Worm (Caenorhabditis elegans) whole organism, early embryonic: Measurements from ENCODE around the gene vit-6.

Source experiments
- B0310.2 ChIP-seq: sonication (generic microtip); optimal IDR thresholded peaks from 2 replicates; lab custom pipeline; 2016; ENCODE audit warnings: mild to moderate bottlenecking, missing genetic modification characterization, missing compliant biosample characterization
- F13C5.2 ChIP-seq: sonication (generic microtip); optimal IDR thresholded peaks from 2 replicates; lab custom pipeline; 2017; ENCODE audit warnings: mild to moderate bottlenecking, missing genetic modification characterization, inconsistent platforms, missing compliant biosample characterization
- aly-1 ChIP-seq: sonication (generic microtip); optimal IDR thresholded peaks from 2 replicates; lab custom pipeline; 2016; ENCODE audit warnings: missing genetic modification characterization, missing compliant biosample characterization
- ama-1 ChIP-seq: fragments of 150-350 bp; optimal IDR thresholded peaks from 2 replicates; lab custom pipeline; 2014
- ceh-13 ChIP-seq: fragments of 200-800 bp; sonication (Bioruptor generic); optimal IDR thresholded peaks from 2 replicates; lab custom pipeline; 2018; ENCODE audit warnings: mild to moderate bottlenecking, missing genetic modification characterization, missing compliant biosample characterization
- ceh-36 ChIP-seq: sonication (generic microtip); optimal IDR thresholded peaks from 2 replicates; lab custom pipeline; 2016; ENCODE audit warnings: missing genetic modification characterization, inconsistent platforms, missing compliant biosample characterization
- ets-7 ChIP-seq: sonication (generic microtip); optimal IDR thresholded peaks from 2 replicates; lab custom pipeline; 2016; ENCODE audit warnings: missing genotype, missing genetic modification characterization, missing compliant biosample characterization
- flt-1 ChIP-seq: fragments of 200-800 bp; sonication (Bioruptor generic); IDR thresholded peaks from 2 replicates; pipeline ENCODE4 v1.3.6; 2022; ENCODE audit warnings: missing genetic modification characterization, missing compliant biosample characterization
- hmbx-1 ChIP-seq: sonication (generic microtip); optimal IDR thresholded peaks from 2 replicates; lab custom pipeline; 2016; ENCODE audit warnings: mild to moderate bottlenecking, missing genetic modification characterization, missing compliant biosample characterization
- hmg-4 ChIP-seq: fragments of 200-800 bp; sonication (Bioruptor generic); optimal IDR thresholded peaks from 2 replicates; lab custom pipeline; 2018; ENCODE audit warnings: mild to moderate bottlenecking, missing genetic modification characterization, missing compliant biosample characterization
- hnd-1 ChIP-seq: sonication (generic microtip); optimal IDR thresholded peaks from 2 replicates; lab custom pipeline; 2016; ENCODE audit warnings: missing genetic modification characterization, missing compliant biosample characterization
- pes-1 ChIP-seq: fragments of 200-800 bp; sonication (Bioruptor generic); IDR thresholded peaks from 2 replicates; pipeline ENCODE4 v1.3.6; 2022; ENCODE audit warnings: missing genetic modification reagents, missing genetic modification characterization, missing compliant biosample characterization
- scrt-1 ChIP-seq: fragments of 200-800 bp; sonication (Bioruptor generic); IDR thresholded peaks from 2 replicates; pipeline ENCODE4 v1.3.6; 2022; ENCODE audit warnings: missing genetic modification characterization, missing compliant biosample characterization
- sea-1 ChIP-seq: fragments of 200-800 bp; sonication (Bioruptor generic); conservative IDR thresholded peaks from 2 replicates; pipeline ENCODE4 v1.3.6; 2022; ENCODE audit warnings: missing genetic modification characterization, missing compliant biosample characterization
- tbx-11 ChIP-seq: fragments of 200-800 bp; sonication (Bioruptor generic); IDR thresholded peaks from 2 replicates; pipeline ENCODE4 v1.3.6; 2022; ENCODE audit warnings: missing genetic modification characterization, missing compliant biosample characterization
- tbx-37 ChIP-seq: fragments of 200-800 bp; sonication (Bioruptor generic); conservative IDR thresholded peaks from 2 replicates; pipeline ENCODE4 v1.3.6; 2022; ENCODE audit warnings: missing genetic modification reagents, missing genetic modification characterization, missing compliant biosample characterization
- tra-4 ChIP-seq: sonication (generic microtip); optimal IDR thresholded peaks from 2 replicates; lab custom pipeline; 2017; ENCODE audit warnings: missing genetic modification characterization, missing compliant biosample characterization

The vit-6 gene

ce11 chrIV:8243599-8243998 is 17.4 kb upstream of the vit-6 start, which contains the start of gene T09A12.8:
Gene T09A12.8, minus strand, starts transcription at chrIV:8243699.
- TF ChIP-seq flt-1 (GFP tag; lab: Robert Waterston, UW) (no peak), aly-1 (tag; lab: Kevin White, UChicago) (no peak), tbx-11 (GFP tag; lab: Robert Waterston, UW) (no peak), hmg-4 (GFP tag; lab: Kevin White, UChicago) (no peak), hnd-1 (tag; lab: Kevin White, UChicago) (no peak), ceh-13 (GFP tag; lab: Kevin White, UChicago) (no peak), hmbx-1 (tag; lab: Kevin White, UChicago) (no peak), scrt-1 (no peak), tbx-37 (GFP tag; lab: Robert Waterston, UW) (no peak), sea-1 (GFP tag; lab: Robert Waterston, UW) (no peak), ama-1 (lab: Kevin White, UChicago) (no peak), ets-7 (tag; lab: Kevin White, UChicago) (no peak), tra-4 (no peak)

DNA sequence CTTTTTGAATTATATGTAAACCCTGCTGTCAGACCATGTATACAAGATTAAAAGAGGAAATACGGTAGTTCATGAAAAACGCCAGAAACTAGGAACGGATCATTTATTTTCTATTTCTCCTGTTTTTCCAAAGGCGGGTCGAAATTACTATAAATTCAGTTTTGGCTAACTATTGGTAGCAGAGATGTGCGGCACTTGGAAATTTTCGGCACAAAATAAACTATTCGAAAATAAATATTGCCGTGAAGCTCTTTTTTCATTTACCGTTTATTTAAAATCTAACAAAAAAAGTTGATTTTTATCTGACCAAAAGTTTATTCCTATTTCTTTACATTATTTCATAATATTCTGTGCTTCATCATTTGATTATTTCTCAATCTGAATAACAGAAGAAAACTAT is 16.8 kb upstream of the vit-6 start, which contains the start of gene T09A12.1:
TSS of gene T09A12.1 (plus strand) at position 301 of the 400 bp plus-strand sequence.
- TF ChIP-seq B0310.2 (tag; lab: Kevin White, UChicago) (no peak), tra-4 (no peak), ets-7 (tag; lab: Kevin White, UChicago) (no peak), ceh-13 (GFP tag; lab: Kevin White, UChicago) (no peak), flt-1 (GFP tag; lab: Robert Waterston, UW) (no peak), sea-1 (GFP tag; lab: Robert Waterston, UW) (no peak), tbx-37 (GFP tag; lab: Robert Waterston, UW) (no peak), hmg-4 (GFP tag; lab: Kevin White, UChicago) (no peak), ama-1 (lab: Kevin White, UChicago) (no peak), scrt-1 (no peak), hmbx-1 (tag; lab: Kevin White, UChicago) (no peak), ceh-36 (no peak), pes-1 (no peak), tbx-11 (GFP tag; lab: Robert Waterston, UW) (no peak), aly-1 (tag; lab: Kevin White, UChicago) (no peak)

DNA sequence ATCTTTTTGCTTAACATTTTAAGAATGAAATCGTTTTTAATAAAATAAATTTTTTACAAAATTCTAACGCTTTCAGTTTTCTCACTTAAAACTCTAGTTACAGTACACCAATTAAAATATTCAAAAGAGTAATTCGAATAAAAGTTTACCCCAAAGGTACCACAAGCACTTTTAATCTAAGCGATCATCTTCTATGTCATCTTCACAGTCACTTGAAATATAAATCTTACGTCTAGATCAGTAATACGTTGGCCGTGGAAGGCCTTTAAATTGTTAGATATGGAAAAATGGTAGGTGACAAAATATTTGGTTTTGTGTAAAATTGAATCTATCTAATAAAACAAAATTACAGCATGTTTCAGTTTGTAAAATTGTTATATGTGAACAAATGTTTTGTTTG is 13.6 kb upstream of the vit-6 start:
- no peak for TF ChIP-seq sea-1 (GFP tag; lab: Robert Waterston, UW)
- TF ChIP-seq ceh-36: no peak
- no peak for TF ChIP-seq hnd-1 (tag; lab: Kevin White, UChicago)
- TF ChIP-seq ama-1 (lab: Kevin White, UChicago): no peak
- TF ChIP-seq tbx-11 (GFP tag; lab: Robert Waterston, UW): no peak
- TF ChIP-seq aly-1 (tag; lab: Kevin White, UChicago): no peak
- no peak for TF ChIP-seq tra-4
- no peak for TF ChIP-seq hmg-4 (GFP tag; lab: Kevin White, UChicago)
- TF ChIP-seq pes-1: no peak
- TF ChIP-seq F13C5.2 (tag; lab: Kevin White, UChicago): no peak
- no peak for TF ChIP-seq ets-7 (tag; lab: Kevin White, UChicago)
- no peak for TF ChIP-seq B0310.2 (tag; lab: Kevin White, UChicago)
- no peak for TF ChIP-seq flt-1 (GFP tag; lab: Robert Waterston, UW)

DNA sequence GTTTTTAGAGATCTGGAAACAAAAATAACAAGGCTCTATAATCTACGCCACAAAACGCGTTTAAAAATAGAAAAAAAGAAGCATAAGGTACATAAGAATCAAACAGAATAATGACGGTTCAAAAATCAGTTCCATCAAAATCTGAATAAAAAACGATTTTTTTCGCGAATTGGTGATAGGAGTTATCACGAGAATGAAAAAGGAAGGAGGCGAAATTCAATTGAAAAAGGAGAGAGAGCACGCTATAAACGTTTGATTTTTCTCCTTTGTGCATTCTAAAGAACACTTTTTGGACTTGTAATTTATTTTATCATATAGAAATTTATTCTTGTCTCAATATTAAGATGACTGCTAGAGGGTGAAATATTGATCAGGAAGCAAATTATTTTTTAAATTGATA is 9.6 kb upstream of the vit-6 start:
- no peak for TF ChIP-seq flt-1 (GFP tag; lab: Robert Waterston, UW)

DNA sequence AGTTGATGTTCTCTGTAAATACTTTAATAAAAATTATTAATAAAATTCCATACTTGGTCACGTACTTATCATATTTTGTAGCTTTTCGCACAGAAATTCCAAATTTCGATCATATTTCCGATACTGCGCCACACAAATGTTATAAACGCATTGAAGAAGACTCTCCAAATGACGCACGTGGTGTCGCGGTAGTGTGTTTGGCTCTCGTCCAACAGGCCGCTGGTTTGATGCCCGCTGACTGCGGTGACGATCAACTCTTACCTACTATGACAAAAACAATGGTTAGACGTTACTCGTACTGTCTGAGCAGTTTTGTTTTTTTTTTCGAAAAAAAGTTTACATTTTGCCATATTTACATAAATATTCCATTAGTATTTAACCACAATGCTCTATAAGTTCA is 8.1 kb upstream of the vit-6 start:
- TF ChIP-seq ceh-13 (GFP tag; lab: Kevin White, UChicago) (peak; percentile 97), tbx-37 (GFP tag; lab: Robert Waterston, UW) (peak; percentile 95), sea-1 (GFP tag; lab: Robert Waterston, UW) (peak; percentile 95), pes-1 (peak; percentile 97), tbx-11 (GFP tag; lab: Robert Waterston, UW) (peak; percentile 96), hmbx-1 (tag; lab: Kevin White, UChicago) (peak; percentile 92), F13C5.2 (tag; lab: Kevin White, UChicago) (peak; percentile 98), tra-4 (peak; percentile 91), B0310.2 (tag; lab: Kevin White, UChicago) (peak; percentile 97), ets-7 (tag; lab: Kevin White, UChicago) (peak; percentile 81), scrt-1 (peak; percentile 96; the same call in 1 of the 2 replicates), hnd-1 (tag; lab: Kevin White, UChicago) (peak; percentile 93), ceh-36 (peak; percentile 97), hmg-4 (GFP tag; lab: Kevin White, UChicago) (no peak), ama-1 (lab: Kevin White, UChicago) (no peak), flt-1 (GFP tag; lab: Robert Waterston, UW) (peak; percentile 99), aly-1 (tag; lab: Kevin White, UChicago) (peak; percentile 91)

ce11 chrIV:8254193-8254592 is 6.8 kb upstream of the vit-6 start:
- no peak for TF ChIP-seq tra-4
- TF ChIP-seq tbx-11 (GFP tag; lab: Robert Waterston, UW): no peak
- TF ChIP-seq ceh-36: no peak
- TF ChIP-seq ceh-13 (GFP tag; lab: Kevin White, UChicago): no peak
- TF ChIP-seq scrt-1: no peak
- TF ChIP-seq flt-1 (GFP tag; lab: Robert Waterston, UW): no peak
- TF ChIP-seq ama-1 (lab: Kevin White, UChicago): no peak
- no peak for TF ChIP-seq aly-1 (tag; lab: Kevin White, UChicago)
- TF ChIP-seq hmg-4 (GFP tag; lab: Kevin White, UChicago): no peak

DNA sequence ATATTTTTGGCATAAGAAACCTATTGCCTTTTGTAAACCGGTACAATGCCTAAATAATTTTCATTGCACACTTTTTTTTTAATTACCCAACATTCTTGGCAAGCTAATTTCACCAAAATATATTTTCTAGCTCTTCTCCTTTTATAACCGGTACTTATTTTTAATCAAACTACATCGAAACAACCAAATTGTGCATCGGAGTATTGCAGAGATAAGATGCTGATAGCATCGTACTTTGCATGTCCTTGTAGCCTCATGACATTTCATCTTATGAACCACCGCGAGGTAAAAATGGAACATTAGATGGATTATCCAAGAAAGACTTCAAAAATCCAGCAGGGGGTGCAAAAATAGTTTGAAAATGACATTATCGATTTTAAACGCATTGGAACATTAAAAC is 5.7 kb upstream of the vit-6 start:
- TF ChIP-seq hmg-4 (GFP tag; lab: Kevin White, UChicago) (no peak), tbx-37 (GFP tag; lab: Robert Waterston, UW) (no peak), aly-1 (tag; lab: Kevin White, UChicago) (no peak), sea-1 (GFP tag; lab: Robert Waterston, UW) (no peak), F13C5.2 (tag; lab: Kevin White, UChicago) (no peak), pes-1 (no peak), ceh-13 (GFP tag; lab: Kevin White, UChicago) (no peak), tbx-11 (GFP tag; lab: Robert Waterston, UW) (no peak), flt-1 (GFP tag; lab: Robert Waterston, UW) (no peak), scrt-1 (no peak), tra-4 (no peak), B0310.2 (tag; lab: Kevin White, UChicago) (no peak), ceh-36 (no peak), hmbx-1 (tag; lab: Kevin White, UChicago) (no peak)
